Fruit fly (Drosophila melanogaster): ENCODE measurements around the gene JMJD7.

JMJD7 gene

dm6 chr3L:13450177-13450793 is at the start of gene JMJD7, which contains the start of gene CG10738 (continued):
- TF ChIP-seq corto (GFP tag; optimal IDR thresholded peaks at IDR 0.05) = no peak
- no peak for TF ChIP-seq hbn (GFP tag; IDR thresholded peaks at IDR 0.05; ENCODE audit: partially characterized antibody)
- no peak for TF ChIP-seq CG17385 (GFP tag; optimal IDR thresholded peaks at IDR 0.05)
- peak; percentile 48 for TF ChIP-seq CG4424 (GFP tag; optimal IDR thresholded peaks at IDR 0.05)
- TF ChIP-seq vvl (GFP tag; IDR thresholded peaks at IDR 0.05) = peak; percentile 88
- no peak for TF ChIP-seq CG8388 (GFP tag; optimal IDR thresholded peaks at IDR 0.05)
- no peak for TF ChIP-seq pita (GFP tag; optimal IDR thresholded peaks at IDR 0.05)
- peak; percentile 72 for TF ChIP-seq Meics (GFP tag; optimal IDR thresholded peaks at IDR 0.05)
- TF ChIP-seq CG11696 (GFP tag; IDR thresholded peaks at IDR 0.05) = peak; percentile 52; the same call in 1 of the 2 replicates
- 0 out of 2 replicates have a peak, but pooled peaks have one; percentile 16 for TF ChIP-seq ro (GFP tag; IDR thresholded peaks at IDR 0.05)
- TF ChIP-seq eyg (GFP tag; optimal IDR thresholded peaks at IDR 0.05) = no peak
- TF ChIP-seq jigr1 (GFP tag; IDR thresholded peaks at IDR 0.05) = no peak
- peak; percentile 53; the same call in 1 of the 2 replicates for TF ChIP-seq cas (GFP tag; IDR thresholded peaks at IDR 0.05)
- TF ChIP-seq insv (GFP tag; optimal IDR thresholded peaks at IDR 0.05) = no peak
- no peak for TF ChIP-seq dmrt11E (tag; optimal IDR thresholded peaks at IDR 0.05)
- no peak for TF ChIP-seq salm (tag; optimal IDR thresholded peaks at IDR 0.05)
- TF ChIP-seq CG17829 (tag; optimal IDR thresholded peaks at IDR 0.05) = peak; percentile 40
- peak; percentile 43 for TF ChIP-seq CG12104 (GFP tag; optimal IDR thresholded peaks at IDR 0.05)
- TF ChIP-seq CG3065 (GFP tag; optimal IDR thresholded peaks at IDR 0.05) = no peak
- 0 out of 3 replicates have a peak, but pooled peaks have one; percentile 35 for TF ChIP-seq Opbp (GFP tag; IDR thresholded peaks at IDR 0.05; ENCODE audit: partially characterized antibody)
- TF ChIP-seq zfh2 (GFP tag; optimal IDR thresholded peaks at IDR 0.05) = peak; percentile 31
- peak; percentile 29 for TF ChIP-seq CG4854 (GFP tag; optimal IDR thresholded peaks at IDR 0.05)
- peak; percentile 81 for TF ChIP-seq Dp (GFP tag; optimal IDR thresholded peaks at IDR 0.05)
- peak; percentile 70; the same call in 1 of the 2 replicates for TF ChIP-seq sisA (GFP tag; IDR thresholded peaks at IDR 0.05)
- TF ChIP-seq CG6175 (GFP tag; IDR thresholded peaks at IDR 0.05) = no peak
- peak; percentile 6 for TF ChIP-seq CG9437 (GFP tag; optimal IDR thresholded peaks at IDR 0.05)
- peak; percentile 35 for TF ChIP-seq CG9817 (tag; optimal IDR thresholded peaks at IDR 0.05)
- TF ChIP-seq CG10565 (GFP tag; optimal IDR thresholded peaks at IDR 0.05) = no peak
- no peak for TF ChIP-seq sqz (GFP tag; optimal IDR thresholded peaks at IDR 0.05)
- no peak for TF ChIP-seq Scr (GFP tag; IDR thresholded peaks at IDR 0.05; ENCODE audit: partially characterized antibody)
- no peak for TF ChIP-seq CG15011 (GFP tag; optimal IDR thresholded peaks at IDR 0.05)
- TF ChIP-seq fd64A (GFP tag; optimal IDR thresholded peaks at IDR 0.05) = no peak
- no peak for TF ChIP-seq CG18011 (GFP tag; optimal IDR thresholded peaks at IDR 0.05)
- no peak for TF ChIP-seq TFAM (GFP tag; optimal IDR thresholded peaks at IDR 0.05)
- no peak for TF ChIP-seq cg (GFP tag; optimal IDR thresholded peaks at IDR 0.05)
- TF ChIP-seq her (GFP tag; optimal IDR thresholded peaks at IDR 0.05) = no peak
- peak; percentile 85 for TF ChIP-seq Atf6 (GFP tag; IDR thresholded peaks at IDR 0.05)
- TF ChIP-seq Dfd (GFP tag; optimal IDR thresholded peaks at IDR 0.05) = no peak
- TF ChIP-seq btn (GFP tag; optimal IDR thresholded peaks at IDR 0.05) = no peak
- no peak for TF ChIP-seq CG17186 (GFP tag; optimal IDR thresholded peaks at IDR 0.05)
- TF ChIP-seq CG8924 (tag; optimal IDR thresholded peaks at IDR 0.05) = peak; percentile 54
- TF ChIP-seq CG17802 (tag; optimal IDR thresholded peaks at IDR 0.05) = peak; percentile 26
- no peak for TF ChIP-seq hkb (optimal IDR thresholded peaks at IDR 0.05)
- peak; percentile 78 for TF ChIP-seq hkb (GFP tag; IDR thresholded peaks at IDR 0.05)
- TF ChIP-seq Elba2 (GFP tag; optimal IDR thresholded peaks at IDR 0.05) = no peak
- TF ChIP-seq dysf (GFP tag; IDR thresholded peaks at IDR 0.05) = peak; percentile 81
- TF ChIP-seq CG11723 (GFP tag; optimal IDR thresholded peaks at IDR 0.05) = no peak
- TF ChIP-seq Drgx (GFP tag; IDR thresholded peaks at IDR 0.05) = peak; percentile 78
- TF ChIP-seq CG34376 (GFP tag; optimal IDR thresholded peaks at IDR 0.05) = peak; percentile 33
- TF ChIP-seq CG18764 (GFP tag; optimal IDR thresholded peaks at IDR 0.05) = peak; percentile 73

Data from whole organism, embryonic.